Worm (Caenorhabditis elegans): ENCODE results near the gene E02H9.7.

The E02H9.7 gene

DNA sequence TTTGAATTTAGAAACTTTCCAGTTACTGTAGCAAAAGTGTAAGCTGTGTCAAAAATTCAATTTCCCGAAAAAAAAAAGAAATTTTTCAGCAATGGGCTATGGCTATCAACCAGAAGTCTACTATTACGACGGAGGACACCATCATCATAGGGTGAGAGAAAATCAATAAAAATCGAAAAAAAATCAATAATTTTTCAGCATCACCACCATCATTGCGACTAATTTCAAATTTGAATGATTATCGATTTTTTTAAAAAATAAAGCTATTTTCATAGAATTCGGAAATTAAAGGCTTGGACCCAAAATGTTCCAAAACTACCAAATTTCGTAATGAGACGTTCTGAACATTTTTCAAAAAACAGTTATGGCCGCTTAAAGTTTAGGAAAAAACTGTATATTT, 21.8 kb downstream of the E02H9.7 start:
- TF ChIP-seq F23B12.7 (tag; optimal IDR thresholded peaks at IDR 0.05; ENCODE audit: insufficient read depth), result no peak
- TF ChIP-seq attf-6 (GFP tag; IDR thresholded peaks at IDR 0.05), result no peak
- no peak for TF ChIP-seq snpc-3.4 (tag; optimal IDR thresholded peaks at IDR 0.05)
- no peak for TF ChIP-seq gei-17 (GFP tag; optimal IDR thresholded peaks at IDR 0.05)
- TF ChIP-seq tbp1 (GFP tag; optimal IDR thresholded peaks at IDR 0.05), result no peak
- no peak for TF ChIP-seq dox-1 (GFP tag; IDR thresholded peaks at IDR 0.05)
- no peak for TF ChIP-seq zfh-2 (GFP tag; conservative IDR thresholded peaks at IDR 0.05)
- TF ChIP-seq unc-130 (GFP tag; optimal IDR thresholded peaks at IDR 0.05), result no peak
- TF ChIP-seq B0336.3 (GFP tag; IDR thresholded peaks at IDR 0.05), result no peak
- no peak for TF ChIP-seq rcor-1 (GFP tag; IDR thresholded peaks at IDR 0.05)
- no peak for TF ChIP-seq nhr-179 (tag; optimal IDR thresholded peaks at IDR 0.05)
- TF ChIP-seq F49E8.2 (tag; optimal IDR thresholded peaks at IDR 0.05; ENCODE audit: insufficient read depth), result no peak
- no peak for TF ChIP-seq nfya-1 (tag; optimal IDR thresholded peaks at IDR 0.05; ENCODE audit: borderline replicate concordance, insufficient read depth)
- no peak for TF ChIP-seq bed-1 (GFP tag; IDR thresholded peaks at IDR 0.05)
- TF ChIP-seq aptf-3 (GFP tag; IDR thresholded peaks at IDR 0.05), result no peak
- TF ChIP-seq snpc-1.3 (tag; optimal IDR thresholded peaks at IDR 0.05; ENCODE audit: insufficient read depth), result no peak
- no peak for TF ChIP-seq ama-1 (optimal IDR thresholded peaks at IDR 0.05)
- no peak for TF ChIP-seq ama-1 (GFP tag; optimal IDR thresholded peaks at IDR 0.05)
- no peak for TF ChIP-seq mel-28 (tag; optimal IDR thresholded peaks at IDR 0.05; ENCODE audit: borderline replicate concordance)
- TF ChIP-seq lsl-1 (GFP tag; optimal IDR thresholded peaks at IDR 0.05), result no peak
- no peak for TF ChIP-seq K12H6.12 (tag; optimal IDR thresholded peaks at IDR 0.05)

DNA sequence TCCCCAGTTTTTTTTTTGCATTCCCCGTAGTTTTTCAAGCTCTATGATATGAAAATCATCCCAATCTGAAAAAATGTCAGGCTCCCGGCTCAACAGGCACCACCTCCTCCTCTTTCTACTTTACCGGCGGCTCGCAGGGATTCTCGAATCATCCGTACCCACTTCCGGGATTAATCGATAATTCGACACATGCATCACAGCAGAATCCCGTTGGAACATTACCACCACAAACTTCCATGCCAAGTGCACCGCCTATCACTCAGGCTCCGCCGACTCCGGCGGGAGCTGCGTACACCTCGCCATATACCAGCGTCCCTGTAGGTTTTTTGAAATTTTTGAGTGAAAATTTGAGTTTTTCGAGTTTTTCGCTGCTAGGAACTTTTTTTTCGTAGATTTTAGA, 24.2 kb downstream of the E02H9.7 start:
- TF ChIP-seq ceh-58 (GFP tag; IDR thresholded peaks at IDR 0.05) (0 out of 2 replicates have a peak, but pooled peaks have one; percentile 83), zfh-2 (GFP tag; conservative IDR thresholded peaks at IDR 0.05) (0 out of 2 replicates have a peak, but pooled peaks have one; percentile 15), B0261.1 (tag; optimal IDR thresholded peaks at IDR 0.05) (no peak), somi-1 (GFP tag; optimal IDR thresholded peaks at IDR 0.05) (no peak)

DNA sequence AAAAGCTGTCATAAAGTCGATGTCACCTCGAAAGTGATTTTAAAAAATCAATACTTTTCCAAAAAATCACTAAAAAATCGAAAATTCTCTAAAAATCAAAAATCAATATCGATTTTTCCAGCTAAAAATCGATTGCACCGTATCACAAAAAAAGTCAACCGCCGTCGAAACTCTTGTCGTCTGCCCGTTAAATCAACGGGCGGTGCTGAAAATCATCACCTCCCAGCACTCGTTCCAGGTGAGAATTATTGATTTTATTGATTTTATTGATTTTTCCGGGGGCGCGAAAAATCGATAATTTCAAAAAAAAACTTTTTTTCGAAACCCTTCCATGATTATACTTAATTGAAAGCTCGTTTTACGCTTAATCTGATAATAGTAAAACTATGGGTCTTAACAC, 26.0 kb downstream of the E02H9.7 start:
- no peak for TF ChIP-seq unc-62 (GFP tag; optimal IDR thresholded peaks at IDR 0.05)
- TF ChIP-seq madf-10 (tag; optimal IDR thresholded peaks at IDR 0.05), result no peak
- no peak for TF ChIP-seq attf-3 (GFP tag; conservative IDR thresholded peaks at IDR 0.05)
- no peak for TF ChIP-seq xnd-1 (tag; optimal IDR thresholded peaks at IDR 0.05)
- TF ChIP-seq Y67H2A.10 (GFP tag; conservative IDR thresholded peaks at IDR 0.05), result no peak
- no peak for TF ChIP-seq nhr-90 (tag; optimal IDR thresholded peaks at IDR 0.05)

DNA sequence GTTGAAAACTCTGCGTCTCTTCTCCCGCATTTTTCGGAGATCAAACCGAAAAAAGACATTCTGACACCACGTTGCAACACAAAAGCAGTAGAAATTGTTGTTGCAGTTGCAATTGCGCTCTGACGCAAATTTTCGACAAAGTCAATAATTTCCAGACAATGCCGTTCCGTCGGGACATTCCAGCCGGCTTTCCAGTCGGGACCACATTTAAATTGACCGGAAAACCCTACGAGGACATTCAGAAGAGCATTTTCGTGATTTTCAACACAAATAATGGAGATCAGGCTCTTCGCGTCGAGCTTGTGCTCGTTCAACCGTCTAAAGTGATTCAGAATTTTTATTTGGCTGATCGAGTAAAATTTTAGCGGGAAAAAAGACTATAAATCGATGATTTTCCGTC, 26.5 kb downstream of the E02H9.7 start:
- TF ChIP-seq madf-8 (GFP tag; conservative IDR thresholded peaks at IDR 0.05) (no peak; the same call in 1 of the 2 replicates), hmg-1.2 (GFP tag; IDR thresholded peaks at IDR 0.05) (0 out of 2 replicates have a peak, but pooled peaks have one; percentile 16), ztf-18 (tag; optimal IDR thresholded peaks at IDR 0.05) (no peak), nhr-80 (tag; optimal IDR thresholded peaks at IDR 0.05) (no peak), madf-6 (GFP tag; IDR thresholded peaks at IDR 0.05) (0 out of 2 replicates have a peak, but pooled peaks have one; percentile 19), Y79H2A.3 (GFP tag; conservative IDR thresholded peaks at IDR 0.05) (no peak), gei-17 (GFP tag; optimal IDR thresholded peaks at IDR 0.05) (no peak)

Data from whole organism, young adult.